Worm (Caenorhabditis elegans) whole organism, L4/young adult: Measurements from ENCODE around the gene F38H4.6.
"Not testable (repeated sequence)": the region's sequence is repeated elsewhere in the genome, so short reads cannot be mapped to it uniquely, and the experiment has no call there.

Experiments used
- W03F9.2 ChIP-seq: fragments of 150-350 bp; optimal IDR thresholded peaks from 2 replicates; lab custom pipeline; 2014; ENCODE audit warnings: missing biosample characterization, missing genetic modification characterization
- dao-5 ChIP-seq: sonication (generic microtip); optimal IDR thresholded peaks from 2 replicates; lab custom pipeline; 2016; ENCODE audit warnings: missing genotype, missing genetic modification characterization, moderate library complexity, missing compliant biosample characterization
- him-1 ChIP-seq: sonication (generic microtip); optimal IDR thresholded peaks from 2 replicates; lab custom pipeline; 2016; ENCODE audit warnings: missing genotype, missing genetic modification reagents, missing genetic modification characterization, missing compliant biosample characterization

Gene F38H4.6

DNA sequence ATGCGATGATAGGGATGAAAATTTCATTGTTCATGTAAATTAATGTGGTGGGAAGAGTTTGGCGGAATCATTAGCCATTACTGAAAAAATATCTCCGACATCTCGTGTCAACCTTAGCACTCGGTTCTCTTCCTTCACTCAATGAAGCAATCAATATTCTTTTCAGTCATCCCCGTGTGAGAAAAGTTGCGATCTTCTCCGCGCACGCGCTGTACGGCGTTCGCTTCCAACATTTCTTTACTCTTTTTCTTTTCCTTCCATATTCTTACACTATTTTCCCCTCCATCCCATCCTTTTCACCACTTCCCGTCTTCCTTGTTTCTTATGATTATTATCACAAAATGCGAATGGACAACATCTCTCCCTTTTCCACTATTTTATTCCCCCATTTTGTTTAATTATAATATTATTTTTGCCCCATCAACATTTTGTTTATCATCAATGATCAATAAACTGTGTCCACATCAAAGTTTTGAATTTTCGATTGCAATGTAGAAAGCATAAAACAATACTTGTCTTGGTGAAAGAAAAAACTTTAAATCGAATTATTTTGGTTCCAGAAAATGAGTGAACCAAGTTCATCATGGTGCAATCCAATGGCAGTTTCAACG is 12.4 kb upstream of the F38H4.6 start, which contains the start of gene mob-1:
Gene mob-1, plus strand, starts transcription at position 561 of the 611 bp plus-strand sequence.
- TF ChIP-seq dao-5 (tag; lab: Kevin White, UChicago) (no peak), W03F9.2 (tag; lab: Kevin White, UChicago) (no peak), him-1 (no peak)

DNA sequence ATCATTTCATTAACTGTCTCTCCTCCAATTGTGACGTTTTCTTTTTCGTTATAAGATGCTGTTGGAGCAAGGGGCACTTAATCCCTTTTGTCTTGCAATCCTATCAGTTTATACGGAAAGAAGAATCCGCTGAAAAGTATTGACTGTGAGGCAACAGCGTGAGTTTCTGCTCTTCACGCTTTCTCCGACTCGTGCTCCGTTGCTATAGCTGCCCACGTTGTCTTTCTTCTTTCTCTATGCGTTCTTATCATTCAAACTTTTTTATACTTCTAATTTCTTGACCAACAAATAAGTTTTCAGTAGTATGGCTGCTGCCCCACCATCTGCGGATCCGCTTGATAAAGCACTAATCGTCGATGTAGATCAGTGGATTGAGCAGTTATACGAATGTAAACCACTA is 10.5 kb upstream of the F38H4.6 start, which contains the start of gene let-92:
Gene let-92, plus strand, starts transcription at position 301 of the 400 bp plus-strand sequence.
- TF ChIP-seq dao-5 (tag; lab: Kevin White, UChicago) (no peak), W03F9.2 (tag; lab: Kevin White, UChicago) (no peak), him-1 (no peak)

ce11 chrIV:11857159-11857565 is 9.5 kb upstream of the F38H4.6 start:
- TF ChIP-seq him-1 (peak; percentile 72), dao-5 (tag; lab: Kevin White, UChicago) (no peak)

DNA sequence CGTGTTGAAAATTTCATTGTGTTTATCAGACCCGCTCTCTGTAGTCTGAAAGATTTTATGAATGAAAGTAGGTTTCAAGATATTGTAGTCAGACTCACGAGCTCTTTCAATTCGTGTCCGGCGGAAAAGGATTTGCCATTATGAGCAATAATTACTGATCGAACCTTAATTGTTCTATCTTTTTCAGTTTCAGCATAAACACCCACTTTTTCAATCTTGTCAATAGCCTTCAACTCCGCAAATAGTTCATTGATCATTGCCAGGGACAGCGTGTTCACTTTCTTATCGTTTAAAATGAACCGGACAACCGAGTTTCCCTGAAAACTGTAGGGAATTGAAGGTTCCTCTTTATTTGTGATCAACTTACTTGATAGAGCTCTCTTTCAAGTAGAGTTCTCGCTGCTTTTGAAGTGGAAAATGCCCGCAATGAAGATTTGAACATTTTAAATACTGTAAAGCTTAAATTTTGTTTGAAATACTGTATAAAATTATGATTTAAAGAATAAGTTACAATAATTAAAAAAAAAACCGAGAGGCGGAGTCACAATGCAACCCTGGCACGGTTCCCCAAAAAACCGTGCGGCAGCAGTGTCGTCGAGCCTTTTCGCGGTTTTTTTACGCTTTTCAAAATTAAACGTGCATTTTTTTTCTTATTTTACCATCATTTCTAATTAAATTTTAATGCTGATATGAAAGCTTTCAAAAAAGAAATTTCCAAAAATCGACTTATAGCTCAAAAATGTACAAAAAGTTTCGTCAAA is 8.4 kb upstream of the F38H4.6 start, which contains the start of gene ech-2:
Gene ech-2, minus strand, starts transcription at position 452 of the 761 bp plus-strand sequence.
- TF ChIP-seq W03F9.2 (tag; lab: Kevin White, UChicago) (peak; percentile 26), dao-5 (tag; lab: Kevin White, UChicago) (no peak), him-1 (no peak)

- no peak for TF ChIP-seq dao-5 (tag; lab: Kevin White, UChicago)
- no peak for TF ChIP-seq him-1
- TF ChIP-seq W03F9.2 (tag; lab: Kevin White, UChicago), result no peak
These were observed 7.8 kb upstream of the F38H4.6 start for ce11 chrIV:11855424-11855823.

- TF ChIP-seq W03F9.2 (tag; lab: Kevin White, UChicago) (peak; percentile 50), him-1 (no peak), dao-5 (tag; lab: Kevin White, UChicago) (no peak)
These were observed 7.1 kb upstream of the F38H4.6 start, which contains the start of gene tag-30 for ce11 chrIV:11854777-11855176. Gene tag-30, minus strand, starts transcription at chrIV:11855159.

- TF ChIP-seq him-1 (no peak), dao-5 (tag; lab: Kevin White, UChicago) (no peak), W03F9.2 (tag; lab: Kevin White, UChicago) (no peak)
These were observed 4.2 kb upstream of the F38H4.6 start, which contains the start of gene F38H4.5 for ce11 chrIV:11851882-11852281. Gene F38H4.5, plus strand, starts transcription at chrIV:11852182.

DNA sequence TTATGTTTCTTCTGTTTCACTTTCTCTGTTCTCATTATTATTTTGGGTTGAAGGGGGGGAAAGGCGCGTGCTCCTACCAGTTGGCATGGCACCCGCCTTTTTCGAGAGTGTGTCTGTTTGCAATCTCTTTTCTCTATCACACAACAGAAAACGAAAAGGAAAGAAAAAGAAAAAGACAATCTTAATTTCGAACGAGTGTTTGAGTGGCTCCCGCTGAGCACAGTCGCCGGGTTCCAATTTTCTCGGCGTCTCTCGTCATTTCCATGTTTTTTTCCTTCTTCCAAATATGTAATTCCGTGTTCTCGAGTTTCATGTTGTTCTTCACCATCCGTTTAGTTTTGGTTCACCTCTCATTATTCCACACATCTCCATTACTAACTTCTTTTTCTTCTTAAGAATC is 5.5 kb downstream of the F38H4.6 start, which contains the start of gene F38H4.3:
Gene F38H4.3, plus strand, starts transcription at position 301 of the 400 bp plus-strand sequence.
- TF ChIP-seq him-1 (no peak), W03F9.2 (tag; lab: Kevin White, UChicago) (no peak), dao-5 (tag; lab: Kevin White, UChicago) (no peak)

DNA sequence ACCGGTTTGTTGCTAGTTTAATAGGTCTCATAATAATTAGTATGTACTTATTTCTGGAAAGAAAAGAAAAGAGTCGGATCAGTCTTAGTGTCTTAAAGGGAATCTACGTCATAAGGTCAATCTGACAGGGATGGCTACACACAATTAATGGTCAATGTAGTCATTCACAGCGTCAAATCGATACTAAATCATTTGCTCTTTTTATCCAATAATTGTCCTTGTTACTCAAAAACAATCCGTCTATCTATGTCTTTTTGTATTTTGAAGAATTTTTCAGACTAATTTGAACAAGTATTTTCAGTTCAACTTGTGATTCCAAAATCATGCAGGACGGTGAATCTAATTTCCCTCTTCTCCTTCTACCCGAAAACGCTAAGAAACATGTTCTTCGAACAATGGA is 9.0 kb downstream of the F38H4.6 start, which contains the start of gene fbxb-3:
Gene fbxb-3, plus strand, starts transcription at position 301 of the 400 bp plus-strand sequence.
- no peak for TF ChIP-seq dao-5 (tag; lab: Kevin White, UChicago)
- TF ChIP-seq W03F9.2 (tag; lab: Kevin White, UChicago), result no peak
- TF ChIP-seq him-1, result no peak

DNA sequence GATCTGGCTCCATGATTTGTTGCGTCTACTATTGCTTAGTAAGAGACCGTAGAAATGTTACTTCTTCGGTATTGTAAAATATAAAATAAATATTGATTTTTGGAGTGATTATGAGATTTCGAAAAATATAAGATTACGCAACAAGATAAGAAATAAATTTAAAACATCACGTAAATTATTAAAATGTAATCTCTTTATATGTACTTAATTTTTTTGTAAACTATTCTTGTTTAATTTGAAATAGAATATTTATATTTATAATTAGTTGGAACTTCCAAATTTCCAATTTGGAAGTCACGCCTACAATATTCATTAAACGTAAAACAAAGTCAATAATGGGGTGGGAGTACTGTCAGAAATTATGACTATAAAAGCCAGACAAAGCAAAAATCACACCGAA is 14.2 kb downstream of the F38H4.6 start, which contains the start of gene M117.4:
Gene M117.4, minus strand, starts transcription at position 101 of the 400 bp plus-strand sequence.
- TF ChIP-seq dao-5 (tag; lab: Kevin White, UChicago) (no peak), him-1 (no peak), W03F9.2 (tag; lab: Kevin White, UChicago) (no peak)

DNA sequence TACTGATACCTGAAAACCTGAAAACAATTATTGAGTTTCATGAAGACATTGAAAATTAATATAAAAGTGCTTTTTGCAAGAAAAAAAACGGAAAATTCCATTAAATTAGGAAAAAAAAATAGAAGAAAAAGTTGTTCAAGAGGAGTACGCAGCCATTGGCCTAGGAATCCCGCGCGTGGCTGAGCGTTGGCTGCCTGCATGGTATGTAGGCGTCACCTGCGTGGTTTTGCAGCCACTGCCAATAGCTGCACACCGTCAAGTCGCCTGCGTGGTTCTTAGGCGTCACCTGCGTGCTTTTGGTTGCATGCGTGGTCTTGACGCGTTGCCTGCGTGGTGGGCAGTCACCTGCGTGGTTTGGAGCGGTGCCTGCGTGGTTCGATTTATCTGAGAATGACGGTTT is 19.7 kb downstream of the F38H4.6 start, which contains the start of gene M117.6:
Gene M117.6, minus strand, starts transcription at position 101 of the 400 bp plus-strand sequence.
- not testable (repeated sequence) for TF ChIP-seq dao-5 (tag; lab: Kevin White, UChicago); W03F9.2 (tag; lab: Kevin White, UChicago); him-1

- TF ChIP-seq dao-5 (tag; lab: Kevin White, UChicago), result no peak
- TF ChIP-seq W03F9.2 (tag; lab: Kevin White, UChicago), result peak; percentile 8
These were observed 25.2 kb downstream of the F38H4.6 start for ce11 chrIV:11822454-11822853.

- TF ChIP-seq W03F9.2 (tag; lab: Kevin White, UChicago) (no peak), dao-5 (tag; lab: Kevin White, UChicago) (no peak), him-1 (peak; percentile 56)
These were observed 25.9 kb downstream of the F38H4.6 start, which contains the start of the genes par-5 and M117.3 for ce11 chrIV:11821591-11822361. Gene par-5, minus strand, starts transcription at chrIV:11821924. Gene M117.3, plus strand, starts transcription at chrIV:11822206.
